Fruit fly (Drosophila melanogaster) whole organism, embryonic: ENCODE data around the gene tup.

Experiments
- ATbp ChIP-seq: fragments of 200-800 bp; sonication (Bioruptor generic); optimal IDR thresholded peaks from 2 replicates; lab custom pipeline; 2017; ENCODE audit warnings: missing biosample characterization, mild to moderate bottlenecking, missing genetic modification characterization, missing genetic modification reagents
- Abd-B ChIP-seq: fragments of 200-800 bp; sonication (Bioruptor generic); optimal IDR thresholded peaks from 2 replicates; lab custom pipeline; 2018; ENCODE audit warnings: missing biosample characterization, mild to moderate bottlenecking, missing genetic modification characterization, moderate library complexity
- CG11695 ChIP-seq: fragments of 200-800 bp; sonication (Bioruptor generic); IDR thresholded peaks from 3 replicates; pipeline ENCODE4 v1.3.6; 2022; ENCODE audit warnings: missing biosample characterization, missing genetic modification characterization
- CG13296 ChIP-seq: fragments of 200-800 bp; sonication (Bioruptor generic); optimal IDR thresholded peaks from 3 replicates; lab custom pipeline; 2018; ENCODE audit warnings: missing biosample characterization, mild to moderate bottlenecking, missing genetic modification characterization
- CG13894 ChIP-seq: fragments of 200-800 bp; sonication (Bioruptor generic); optimal IDR thresholded peaks from 3 replicates; lab custom pipeline; 2018; ENCODE audit warnings: missing biosample characterization, mild to moderate bottlenecking, missing genetic modification characterization, moderate library complexity
- CG14050 ChIP-seq: fragments of 200-800 bp; sonication (Bioruptor generic); IDR thresholded peaks from 3 replicates; pipeline ENCODE4 v1.3.6; 2022; ENCODE audit warnings: missing biosample characterization, missing genetic modification characterization
- CG15011 ChIP-seq: fragments of 200-800 bp; sonication (Bioruptor generic); optimal IDR thresholded peaks from 3 replicates; lab custom pipeline; 2018; ENCODE audit warnings: missing biosample characterization, mild to moderate bottlenecking, missing genetic modification characterization
- CG15479 ChIP-seq: fragments of 200-800 bp; sonication (Bioruptor generic); optimal IDR thresholded peaks from 3 replicates; lab custom pipeline; 2019; ENCODE audit warnings: missing biosample characterization, mild to moderate bottlenecking, missing genetic modification characterization, moderate library complexity
- CG1602 ChIP-seq: fragments of 200-800 bp; sonication (Bioruptor generic); optimal IDR thresholded peaks from 3 replicates; lab custom pipeline; 2016; ENCODE audit warnings: missing biosample characterization, missing genetic modification characterization
- CG18011 ChIP-seq: fragments of 200-800 bp; sonication (Bioruptor generic); optimal IDR thresholded peaks from 2 replicates; lab custom pipeline; 2017; ENCODE audit warnings: missing biosample characterization, missing genetic modification characterization, mild to moderate bottlenecking, moderate library complexity, missing genotype
- CG3281 ChIP-seq: fragments of 200-800 bp; sonication (Bioruptor generic); optimal IDR thresholded peaks from 3 replicates; lab custom pipeline; 2017; ENCODE audit warnings: missing biosample characterization, mild to moderate bottlenecking, missing genetic modification characterization
- CG3838 ChIP-seq: fragments of 200-800 bp; sonication (Bioruptor generic); optimal IDR thresholded peaks from 3 replicates; lab custom pipeline; 2016; ENCODE audit warnings: missing biosample characterization, missing genetic modification characterization
- CG6175 ChIP-seq: fragments of 200-800 bp; sonication (Bioruptor generic); IDR thresholded peaks from 3 replicates; pipeline ENCODE4 v1.3.6; 2022; ENCODE audit warnings: missing biosample characterization, missing genetic modification characterization
- CG6254 ChIP-seq: fragments of 200-800 bp; sonication (Bioruptor generic); optimal IDR thresholded peaks from 3 replicates; lab custom pipeline; 2017; ENCODE audit warnings: mild to moderate bottlenecking, missing biosample characterization, missing genetic modification reagents, missing genetic modification characterization
- CG6813 ChIP-seq: fragments of 200-800 bp; sonication (Bioruptor generic); optimal IDR thresholded peaks from 2 replicates; lab custom pipeline; 2017; ENCODE audit warnings: missing biosample characterization, missing genetic modification characterization, mild to moderate bottlenecking, moderate library complexity, missing genetic modification reagents
- CG8281 ChIP-seq: fragments of 200-800 bp; sonication (Bioruptor generic); optimal IDR thresholded peaks from 2 replicates; lab custom pipeline; 2018; ENCODE audit warnings: missing biosample characterization, mild to moderate bottlenecking, missing genetic modification characterization, moderate library complexity
- CG9215 ChIP-seq: fragments of 200-800 bp; sonication (Bioruptor generic); IDR thresholded peaks from 2 replicates; pipeline ENCODE4 v1.3.6; 2022; ENCODE audit warnings: missing biosample characterization, missing genetic modification characterization
- E2f1 ChIP-seq: fragments of 200-800 bp; sonication (Bioruptor generic); IDR thresholded peaks from 2 replicates; pipeline ENCODE4 v1.3.6; 2022; ENCODE audit warnings: missing biosample characterization, missing genetic modification characterization
- E2f2 ChIP-seq: fragments of 200-800 bp; sonication (Bioruptor generic); IDR thresholded peaks from 2 replicates; pipeline ENCODE4 v1.3.6; 2022; ENCODE audit warnings: missing biosample characterization, missing genetic modification characterization
- Fer1 ChIP-seq: fragments of 200-800 bp; sonication (Bioruptor generic); optimal IDR thresholded peaks from 2 replicates; lab custom pipeline; 2017; ENCODE audit warnings: missing biosample characterization, mild to moderate bottlenecking, missing genetic modification characterization
- GATAe ChIP-seq: fragments of 200-800 bp; sonication (Bioruptor generic); conservative IDR thresholded peaks from 2 replicates; pipeline ENCODE4 v1.3.6; 2022; ENCODE audit warnings: missing biosample characterization, missing genetic modification characterization
- H15 ChIP-seq: fragments of 200-800 bp; sonication (Bioruptor generic); IDR thresholded peaks from 3 replicates; pipeline ENCODE4 v1.3.6; 2022; ENCODE audit warnings: missing biosample characterization, missing genetic modification characterization
- HHEX ChIP-seq: fragments of 200-800 bp; sonication (Bioruptor generic); optimal IDR thresholded peaks from 3 replicates; lab custom pipeline; 2017; ENCODE audit warnings: missing biosample characterization, mild to moderate bottlenecking, missing genetic modification characterization, missing genetic modification reagents
- HLHmδ ChIP-seq: fragments of 200-800 bp; sonication (Bioruptor generic); optimal IDR thresholded peaks from 2 replicates; lab custom pipeline; 2018; ENCODE audit warnings: missing biosample characterization, mild to moderate bottlenecking, missing genetic modification characterization, moderate library complexity
- Hsf ChIP-seq: fragments of 200-800 bp; sonication (Bioruptor generic); optimal IDR thresholded peaks from 3 replicates; lab custom pipeline; 2016; ENCODE audit warnings: missing biosample characterization, missing genetic modification characterization
- Mad ChIP-seq: fragments of 200-800 bp; sonication (Bioruptor generic); optimal IDR thresholded peaks from 2 replicates; lab custom pipeline; 2016; ENCODE audit warnings: missing biosample characterization, missing genetic modification characterization
- Nf-YA ChIP-seq: fragments of 200-800 bp; sonication (Bioruptor generic); IDR thresholded peaks from 2 replicates; pipeline ENCODE4 v1.3.6; 2022; ENCODE audit warnings: missing biosample characterization, missing genetic modification characterization
- Optix ChIP-seq: fragments of 200-800 bp; sonication (Bioruptor generic); IDR thresholded peaks from 3 replicates; pipeline ENCODE4 v1.3.6; 2022; ENCODE audit warnings: missing biosample characterization, missing genetic modification characterization
- Ptx1 ChIP-seq: fragments of 200-800 bp; sonication (Bioruptor generic); IDR thresholded peaks from 2 replicates; pipeline ENCODE4 v1.3.6; 2022; ENCODE audit warnings: missing biosample characterization, missing genetic modification characterization
- Spps ChIP-seq: fragments of 200-800 bp; sonication (Bioruptor generic); optimal IDR thresholded peaks from 2 replicates; lab custom pipeline; 2018; ENCODE audit warnings: missing biosample characterization, mild to moderate bottlenecking, missing genetic modification characterization
- TFAM ChIP-seq: fragments of 200-800 bp; sonication (Bioruptor generic); optimal IDR thresholded peaks from 2 replicates; lab custom pipeline; 2017; ENCODE audit warnings: missing biosample characterization, missing genetic modification characterization, inconsistent platforms
- Trl ChIP-seq, 3 experiments: fragments of >200 bp in 2 of 3; fragments of 200-800 bp in 1 of 3; sonication (Bioruptor generic) in 1 of 3; optimal IDR thresholded peaks; 2 replicates in 1 of 3; 3 replicates in 2 of 3; lab custom pipeline; 2016 to 2017; ENCODE audit warnings: missing biosample characterization in 1 of 3, missing genetic modification characterization in 1 of 3
- Usf ChIP-seq: fragments of 200-800 bp; sonication (Bioruptor generic); optimal IDR thresholded peaks from 2 replicates; lab custom pipeline; 2017; ENCODE audit warnings: missing genotype, missing biosample characterization, missing genetic modification characterization
- ab ChIP-seq: fragments of 200-800 bp; sonication (Bioruptor generic); optimal IDR thresholded peaks from 2 replicates; lab custom pipeline; 2016; ENCODE audit warnings: missing biosample characterization, missing genetic modification characterization
- dati ChIP-seq: fragments of 200-800 bp; sonication (Bioruptor generic); IDR thresholded peaks from 2 replicates; pipeline ENCODE4 v1.3.6; 2022; ENCODE audit warnings: missing biosample characterization, missing genetic modification characterization
- en ChIP-seq: fragments of 200-800 bp; sonication (Bioruptor generic); optimal IDR thresholded peaks from 2 replicates; lab custom pipeline; 2016; ENCODE audit warnings: missing biosample characterization, missing genetic modification characterization
- gcm2 ChIP-seq: fragments of 200-800 bp; sonication (Bioruptor generic); optimal IDR thresholded peaks from 2 replicates; lab custom pipeline; 2016; ENCODE audit warnings: missing biosample characterization, missing genetic modification characterization
- gsb ChIP-seq: fragments of 200-800 bp; sonication (Bioruptor generic); IDR thresholded peaks from 2 replicates; pipeline ENCODE4 v1.3.6; 2022; ENCODE audit warnings: missing biosample characterization, missing genetic modification characterization
- ind ChIP-seq: fragments of 200-800 bp; sonication (Bioruptor generic); optimal IDR thresholded peaks from 3 replicates; lab custom pipeline; 2016; ENCODE audit warnings: missing biosample characterization, missing genetic modification characterization
- jing ChIP-seq: fragments of 200-800 bp; sonication (Bioruptor generic); optimal IDR thresholded peaks from 2 replicates; lab custom pipeline; 2018; ENCODE audit warnings: missing biosample characterization, mild to moderate bottlenecking, missing genetic modification characterization
- kni ChIP-seq: fragments of 200-800 bp; sonication (Bioruptor generic); optimal IDR thresholded peaks from 3 replicates; lab custom pipeline; 2017; ENCODE audit warnings: mild to moderate bottlenecking, missing biosample characterization, missing genetic modification reagents, missing genetic modification characterization
- lola ChIP-seq, 3 experiments: fragments of >200 bp in 2 of 3; fragments of 200-800 bp in 1 of 3; sonication (Bioruptor generic) in 1 of 3; optimal IDR thresholded peaks; 2 replicates each; lab custom pipeline; 2017 to 2019; ENCODE audit warnings: missing biosample characterization in 3 of 3, missing genetic modification characterization in 3 of 3, mild to moderate bottlenecking in 1 of 3, moderate library complexity in 1 of 3
- pb ChIP-seq: fragments of 200-800 bp; sonication (Bioruptor generic); optimal IDR thresholded peaks from 3 replicates; lab custom pipeline; 2016; ENCODE audit warnings: missing biosample characterization, missing genetic modification characterization
- peb ChIP-seq: fragments of 200-800 bp; sonication (Bioruptor generic); IDR thresholded peaks from 2 replicates; pipeline ENCODE4 v1.3.6; 2022; ENCODE audit warnings: missing biosample characterization, missing genetic modification characterization
- psq ChIP-seq: fragments of 200-800 bp; sonication (Bioruptor generic); optimal IDR thresholded peaks from 2 replicates; lab custom pipeline; 2017; ENCODE audit warnings: missing biosample characterization, missing genetic modification characterization
- sens-2 ChIP-seq: fragments of 200-800 bp; sonication (Bioruptor generic); IDR thresholded peaks from 2 replicates; pipeline ENCODE4 v1.3.6; 2022; ENCODE audit warnings: missing biosample characterization, missing genetic modification characterization
- seq ChIP-seq: fragments of 200-800 bp; sonication (Bioruptor generic); IDR thresholded peaks from 2 replicates; pipeline ENCODE4 v1.3.6; 2022; ENCODE audit warnings: missing biosample characterization, missing genetic modification characterization
- sr ChIP-seq: fragments of 200-800 bp; sonication (Bioruptor generic); IDR thresholded peaks from 3 replicates; pipeline ENCODE4 v1.3.6; 2022; ENCODE audit warnings: missing biosample characterization, missing genetic modification characterization
- tup ChIP-seq: fragments of 200-800 bp; sonication (Bioruptor generic); optimal IDR thresholded peaks from 2 replicates; lab custom pipeline; 2016; ENCODE audit warnings: missing biosample characterization, mild to moderate bottlenecking, missing genetic modification characterization, moderate library complexity
- tx ChIP-seq: fragments of 200-800 bp; sonication (Bioruptor generic); optimal IDR thresholded peaks from 2 replicates; lab custom pipeline; 2016; ENCODE audit warnings: missing biosample characterization, missing genetic modification characterization
- zfh2 ChIP-seq: fragments of 200-800 bp; sonication (Bioruptor generic); optimal IDR thresholded peaks from 2 replicates; lab custom pipeline; 2016; ENCODE audit warnings: missing biosample characterization, missing genetic modification characterization

The tup gene

dm6 chr2L:18857635-18858059, 23.4 kb downstream of the tup start (continued):
- TF ChIP-seq HLHmδ (no peak), zfh2 (GFP tag; lab: Kevin White, UChicago) (peak; percentile 93), CG14050 (GFP tag; lab: Robert Waterston, UW) (peak; percentile 91), CG6254 (GFP tag; lab: Kevin White, UChicago) (peak; percentile 84), peb (GFP tag; lab: Robert Waterston, UW) (peak; percentile 81), pb (GFP tag; lab: Kevin White, UChicago) (peak; percentile 53), Mad (peak; percentile 84), kni (peak; percentile 52), CG13296 (GFP tag; lab: Kevin White, UChicago) (peak; percentile 93), Nf-YA (GFP tag; lab: Robert Waterston, UW) (peak; percentile 91), Abd-B (GFP tag; lab: Kevin White, UChicago) (peak; percentile 87), TFAM (GFP tag; lab: Kevin White, UChicago) (peak; percentile 27), tup (GFP tag; lab: Kevin White, UChicago) (peak; percentile 95), HHEX (peak; percentile 92), en (GFP tag; lab: Kevin White, UChicago) (peak; percentile 75), ATbp (GFP tag; lab: Kevin White, UChicago) (peak; percentile 91), CG9215 (GFP tag; lab: Robert Waterston, UW) (peak; percentile 99), CG3281 (peak; percentile 92), Fer1 (GFP tag; lab: Kevin White, UChicago) (peak; percentile 92), CG1602 (GFP tag; lab: Kevin White, UChicago) (peak; percentile 89), sr (peak; percentile 67; the same call in 1 of the 3 replicates), tx (GFP tag; lab: Kevin White, UChicago) (peak; percentile 82), jing (GFP tag; lab: Kevin White, UChicago) (peak; percentile 78), psq (GFP tag; lab: Kevin White, UChicago) (peak; percentile 74), CG15011 (GFP tag; lab: Kevin White, UChicago) (peak; percentile 83), CG13894 (tag; lab: Kevin White, UChicago) (peak; percentile 87), GATAe (GFP tag; lab: Robert Waterston, UW) (peak; percentile 78), CG11695 (GFP tag; lab: Robert Waterston, UW) (peak; percentile 88), CG6175 (GFP tag; lab: Robert Waterston, UW) (peak; percentile 84; the same call in 2 of the 3 replicates), ind (peak; percentile 91), Spps (tag; lab: Kevin White, UChicago) (peak; percentile 81), Ptx1 (GFP tag; lab: Robert Waterston, UW) (peak; percentile 88), CG8281 (tag; lab: Kevin White, UChicago) (peak; percentile 73), CG3838 (GFP tag; lab: Kevin White, UChicago) (peak; percentile 83), E2f2 (GFP tag; lab: Robert Waterston, UW) (peak; percentile 76), gsb (peak; percentile 82), ab (GFP tag; lab: Kevin White, UChicago) (peak; percentile 63), Trl (optimal IDR thresholded peaks at IDR 0.05; lab: Kevin White, UChicago) (no peak), Trl (GFP tag; optimal IDR thresholded peaks at IDR 0.05; lab: Kevin White, UChicago) (peak; percentile 80), H15 (GFP tag; lab: Robert Waterston, UW) (peak; percentile 88), gcm2 (GFP tag; lab: Kevin White, UChicago) (peak; percentile 85), Usf (GFP tag; lab: Kevin White, UChicago) (peak; percentile 80), sens-2 (GFP tag; lab: Robert Waterston, UW) (peak; percentile 76), Optix (GFP tag; lab: Robert Waterston, UW) (peak; percentile 85), lola (GFP tag; optimal IDR thresholded peaks at IDR 0.05; lab: Kevin White, UChicago) (peak in 1 of 3 experiments; percentile 79), dati (GFP tag; lab: Robert Waterston, UW) (peak; percentile 73), E2f1 (peak; percentile 86), Hsf (GFP tag; lab: Kevin White, UChicago) (peak; percentile 95), CG15479 (GFP tag; lab: Kevin White, UChicago) (no peak), CG18011 (peak; percentile 84), CG6813 (peak; percentile 95), seq (GFP tag; lab: Robert Waterston, UW) (peak; percentile 90)
